Fruit fly (Drosophila melanogaster) whole organism, wandering third instar larva: ENCODE results near the gene gzl.
A peak's percentile ranks its signal among the peaks of the same experiment; 100 is the strongest.

ENCODE experiments used
- CG32264 ChIP-seq: fragments of 200-800 bp; sonication (Bioruptor generic); optimal IDR thresholded peaks from 2 replicates; lab custom pipeline; 2016; ENCODE audit warnings: missing biosample characterization, missing genetic modification characterization
- CrebA ChIP-seq: fragments of 200-800 bp; sonication (Bioruptor generic); optimal IDR thresholded peaks from 2 replicates; lab custom pipeline; 2016; ENCODE audit warnings: missing biosample characterization, mild to moderate bottlenecking, missing genetic modification characterization, borderline replicate concordance
- N ChIP-seq: fragments of >200 bp; optimal IDR thresholded peaks from 2 replicates; lab custom pipeline; 2018; ENCODE audit warnings: missing biosample characterization, missing external identifiers, missing genetic modification characterization
- OdsH ChIP-seq: fragments of 200-800 bp; sonication (Bioruptor generic); optimal IDR thresholded peaks from 2 replicates; lab custom pipeline; 2016; ENCODE audit warnings: missing biosample characterization, mild to moderate bottlenecking, missing genetic modification characterization
- Sp1 ChIP-seq: fragments of 200-800 bp; sonication (Bioruptor generic); optimal IDR thresholded peaks from 3 replicates; lab custom pipeline; 2019; ENCODE audit warnings: missing biosample characterization, mild to moderate bottlenecking, missing genetic modification characterization, moderate library complexity
- Vsx2 ChIP-seq: fragments of 200-300, 225-300 bp; sonication (Bioruptor generic); optimal IDR thresholded peaks from 2 replicates; lab custom pipeline; 2018; ENCODE audit warnings: missing biosample characterization, missing genetic modification characterization; ENCODE audit not compliant: partially characterized antibody
- br ChIP-seq: fragments of 200-800 bp; sonication (Bioruptor generic); optimal IDR thresholded peaks from 2 replicates; lab custom pipeline; 2016; ENCODE audit warnings: missing biosample characterization, missing genetic modification characterization
- ey ChIP-seq: fragments of 200-800 bp; sonication (Bioruptor generic); optimal IDR thresholded peaks from 2 replicates; lab custom pipeline; 2016; ENCODE audit warnings: missing biosample characterization, missing genetic modification characterization
- foxo ChIP-seq, 2 experiments: fragments of 200-800 bp; sonication (Bioruptor generic); optimal IDR thresholded peaks; 2 replicates in 1 of 2; 3 replicates in 1 of 2; lab custom pipeline; 2016 to 2017; ENCODE audit warnings: missing biosample characterization in 2 of 2, missing genetic modification characterization in 2 of 2
- psq ChIP-seq: fragments of 200-800 bp; sonication (Bioruptor generic); optimal IDR thresholded peaks from 3 replicates; lab custom pipeline; 2017; ENCODE audit warnings: missing biosample characterization, mild to moderate bottlenecking, missing genetic modification characterization, moderate library complexity
- rgr ChIP-seq: fragments of 200-800 bp; sonication (Bioruptor generic); optimal IDR thresholded peaks from 3 replicates; lab custom pipeline; 2016; ENCODE audit warnings: missing biosample characterization, mild to moderate bottlenecking, missing genetic modification characterization

dm6 chr3R:6395572-6396295, 13.0 kb downstream of the gzl start:
- TF ChIP-seq foxo (GFP tag; optimal IDR thresholded peaks at IDR 0.05; lab: Kevin White, UChicago) (peak in 1 of 2 experiments; percentile 82), OdsH (peak; percentile 77), Vsx2 (no peak), rgr (GFP tag; lab: Kevin White, UChicago) (peak; percentile 81), br (peak; percentile 80), psq (GFP tag; lab: Kevin White, UChicago) (peak; percentile 89), CG32264 (peak; percentile 42), Sp1 (GFP tag; lab: Kevin White, UChicago) (peak; percentile 76), ey (GFP tag; lab: Kevin White, UChicago) (peak; percentile 79), CrebA (GFP tag; lab: Kevin White, UChicago) (no peak), N (GFP tag; lab: Kevin White, UChicago) (no peak)
